Worm (Caenorhabditis elegans): ENCODE results near the gene R10E9.2.

ce11 chrIII:3954220-3954619 is 9.9 kb downstream of the R10E9.2 start:
- no peak for TF ChIP-seq tab-1 (GFP tag; IDR thresholded peaks at IDR 0.05)
- no peak for TF ChIP-seq flt-1 (GFP tag; IDR thresholded peaks at IDR 0.05)
- no peak for TF ChIP-seq ztf-29 (GFP tag; IDR thresholded peaks at IDR 0.05)
- no peak for TF ChIP-seq med-1 (GFP tag; optimal IDR thresholded peaks at IDR 0.05; ENCODE audit: insufficient read depth)
- TF ChIP-seq cog-1 (tag; optimal IDR thresholded peaks at IDR 0.05): no peak
- no peak for TF ChIP-seq T22C8.4 (GFP tag; IDR thresholded peaks at IDR 0.05)
- no peak for TF ChIP-seq ref-1 (GFP tag; conservative IDR thresholded peaks at IDR 0.05)
- TF ChIP-seq ztf-23 (GFP tag; IDR thresholded peaks at IDR 0.05): no peak
